Fruit fly (Drosophila melanogaster) whole organism, prepupa: ENCODE data around the gene Gr93b.
A peak's percentile ranks its signal among the peaks of the same experiment; 100 is the strongest.

ENCODE experiments used
- Blimp-1 ChIP-seq: fragments of 200-800 bp; sonication (Bioruptor generic); optimal IDR thresholded peaks from 3 replicates; lab custom pipeline; 2017; ENCODE audit warnings: missing biosample characterization, missing genetic modification characterization, mild to moderate bottlenecking, moderate library complexity, missing genetic modification reagents
- CG10669 ChIP-seq: fragments of 200-800 bp; sonication (Bioruptor generic); optimal IDR thresholded peaks from 3 replicates; lab custom pipeline; 2018; ENCODE audit warnings: missing biosample characterization, mild to moderate bottlenecking, missing genetic modification characterization, moderate library complexity
- CG11294 ChIP-seq: fragments of 200-800 bp; sonication (Bioruptor generic); IDR thresholded peaks from 2 replicates; pipeline ENCODE4 v1.3.6; 2022; ENCODE audit warnings: missing biosample characterization, missing genetic modification characterization
- CG11902 ChIP-seq: fragments of 200-800 bp; sonication (Bioruptor generic); optimal IDR thresholded peaks from 3 replicates; lab custom pipeline; 2016; ENCODE audit warnings: missing biosample characterization, missing genetic modification characterization
- CG1621 ChIP-seq: fragments of 200-800 bp; sonication (Bioruptor generic); optimal IDR thresholded peaks from 3 replicates; lab custom pipeline; 2018; ENCODE audit warnings: missing biosample characterization, mild to moderate bottlenecking, missing genetic modification characterization
- CG16779 ChIP-seq: fragments of 200-800 bp; sonication (Bioruptor generic); optimal IDR thresholded peaks from 3 replicates; lab custom pipeline; 2017; ENCODE audit warnings: missing biosample characterization, mild to moderate bottlenecking, missing genetic modification characterization
- CG3032 ChIP-seq: fragments of 200-800 bp; optimal IDR thresholded peaks from 2 replicates; lab custom pipeline; 2019; ENCODE audit warnings: missing biosample characterization, mild to moderate bottlenecking, missing genetic modification characterization, moderate library complexity
- CG31627 ChIP-seq: fragments of 200-800 bp; sonication (Bioruptor generic); optimal IDR thresholded peaks from 3 replicates; lab custom pipeline; 2016; ENCODE audit warnings: missing biosample characterization, missing genetic modification characterization
- CG6163 ChIP-seq: fragments of 200-800 bp; sonication (Bioruptor generic); IDR thresholded peaks from 3 replicates; pipeline ENCODE4 v1.3.6; 2022; ENCODE audit warnings: missing biosample characterization, missing genetic modification characterization
- CG6276 ChIP-seq: fragments of 200-800 bp; sonication (Bioruptor generic); optimal IDR thresholded peaks from 2 replicates; lab custom pipeline; 2017; ENCODE audit warnings: missing biosample characterization, mild to moderate bottlenecking, missing genetic modification characterization
- CG6854 ChIP-seq: fragments of 200-800 bp; sonication (Bioruptor generic); optimal IDR thresholded peaks from 2 replicates; lab custom pipeline; 2017; ENCODE audit warnings: missing biosample characterization, mild to moderate bottlenecking, missing genetic modification characterization
- CG8632 ChIP-seq: fragments of 200-800 bp; sonication (Bioruptor generic); optimal IDR thresholded peaks from 3 replicates; lab custom pipeline; 2016; ENCODE audit warnings: missing biosample characterization, missing genetic modification characterization
- Eip78C ChIP-seq: fragments of 200-800 bp; sonication (Bioruptor generic); peaks from one replicate; lab custom pipeline; 2016; ENCODE audit warnings: missing biosample characterization, missing genetic modification characterization
- Eip93F ChIP-seq: fragments of 200-800 bp; sonication (Bioruptor generic); optimal IDR thresholded peaks from 2 replicates; lab custom pipeline; 2016; ENCODE audit warnings: missing biosample characterization, mild to moderate bottlenecking, missing genetic modification characterization
- Ets21C ChIP-seq: fragments of 200-800 bp; sonication (Bioruptor generic); optimal IDR thresholded peaks from 3 replicates; lab custom pipeline; 2016; ENCODE audit warnings: missing biosample characterization, missing genetic modification characterization
- Ets96B ChIP-seq: fragments of 200-800 bp; optimal IDR thresholded peaks from 2 replicates; lab custom pipeline; 2019; ENCODE audit warnings: missing biosample characterization, mild to moderate bottlenecking, missing genetic modification characterization, moderate library complexity
- Hr38 ChIP-seq: sonication (Bioruptor generic); optimal IDR thresholded peaks from 2 replicates; lab custom pipeline; 2016; ENCODE audit warnings: missing biosample characterization, missing genetic modification characterization
- Hr39 ChIP-seq: fragments of 200-800 bp; sonication (Bioruptor generic); optimal IDR thresholded peaks from 2 replicates; lab custom pipeline; 2016; ENCODE audit warnings: missing biosample characterization, missing genetic modification characterization
- Lpt ChIP-seq: fragments of 200-800 bp; sonication (Bioruptor generic); optimal IDR thresholded peaks from 3 replicates; lab custom pipeline; 2016; ENCODE audit warnings: missing biosample characterization, missing genetic modification characterization
- Met ChIP-seq: fragments of 200-800 bp; sonication (Bioruptor generic); optimal IDR thresholded peaks from 3 replicates; lab custom pipeline; 2016; ENCODE audit warnings: missing biosample characterization, missing genetic modification characterization
- OdsH ChIP-seq: fragments of 200-800 bp; sonication (Bioruptor generic); optimal IDR thresholded peaks from 3 replicates; lab custom pipeline; 2016; ENCODE audit warnings: missing biosample characterization, missing genetic modification characterization
- Sox102F ChIP-seq: fragments of 200-800 bp; sonication (Bioruptor generic); optimal IDR thresholded peaks from 2 replicates; lab custom pipeline; 2016; ENCODE audit warnings: missing biosample characterization, mild to moderate bottlenecking, missing genetic modification characterization
- Sox15 ChIP-seq: fragments of 200-800 bp; sonication (Bioruptor generic); optimal IDR thresholded peaks from 3 replicates; lab custom pipeline; 2016; ENCODE audit warnings: missing biosample characterization, missing genetic modification characterization
- acj6 ChIP-seq: fragments of 200-800 bp; sonication (Bioruptor generic); optimal IDR thresholded peaks from 3 replicates; lab custom pipeline; 2016; ENCODE audit warnings: missing biosample characterization, missing genetic modification characterization
- cyc ChIP-seq: fragments of 200-800 bp; sonication (Bioruptor generic); optimal IDR thresholded peaks from 3 replicates; lab custom pipeline; 2016; ENCODE audit warnings: missing biosample characterization, missing genetic modification characterization
- dac ChIP-seq: fragments of 200-800 bp; sonication (Bioruptor generic); optimal IDR thresholded peaks from 2 replicates; lab custom pipeline; 2017; ENCODE audit warnings: missing biosample characterization, mild to moderate bottlenecking, missing genetic modification characterization
- dsx ChIP-seq: fragments of 200-800 bp; optimal IDR thresholded peaks from 3 replicates; lab custom pipeline; 2019; ENCODE audit warnings: missing biosample characterization, mild to moderate bottlenecking, missing genetic modification characterization, moderate library complexity; ENCODE audit not compliant: poor library complexity, severe bottlenecking
- eg ChIP-seq: fragments of 200-800 bp; sonication (Bioruptor generic); IDR thresholded peaks from 3 replicates; pipeline ENCODE4 v1.3.6; 2022; ENCODE audit warnings: missing biosample characterization, missing genetic modification characterization
- esn ChIP-seq: fragments of 200-800 bp; sonication (Bioruptor generic); optimal IDR thresholded peaks from 2 replicates; lab custom pipeline; 2016; ENCODE audit warnings: missing biosample characterization, mild to moderate bottlenecking, missing genetic modification characterization, moderate library complexity
- fd59A ChIP-seq: fragments of 200-800 bp; sonication (Bioruptor generic); optimal IDR thresholded peaks from 2 replicates; lab custom pipeline; 2017; ENCODE audit warnings: missing biosample characterization, mild to moderate bottlenecking, missing genetic modification characterization, missing genetic modification reagents
- fd85E ChIP-seq: fragments of 200-800 bp; sonication (Bioruptor generic); optimal IDR thresholded peaks from 3 replicates; lab custom pipeline; 2016; ENCODE audit warnings: missing biosample characterization, missing genetic modification characterization
- fkh ChIP-seq: fragments of 200-800 bp; sonication (Bioruptor generic); optimal IDR thresholded peaks from 3 replicates; lab custom pipeline; 2017; ENCODE audit warnings: missing biosample characterization, mild to moderate bottlenecking, missing genetic modification characterization, moderate library complexity
- lz ChIP-seq: fragments of 200-800 bp; sonication (Bioruptor generic); optimal IDR thresholded peaks from 3 replicates; lab custom pipeline; 2016; ENCODE audit warnings: missing biosample characterization, missing genetic modification characterization
- pdm3 ChIP-seq: fragments of 200-800 bp; sonication (Bioruptor generic); optimal IDR thresholded peaks from 3 replicates; lab custom pipeline; 2016; ENCODE audit warnings: missing biosample characterization, missing genetic modification characterization
- salr ChIP-seq, 2 experiments: fragments of 200-800 bp; sonication (Bioruptor generic); optimal IDR thresholded peaks; 3 replicates each; lab custom pipeline; 2016 to 2018; ENCODE audit warnings: missing biosample characterization in 2 of 2, missing genetic modification characterization in 2 of 2, mild to moderate bottlenecking in 1 of 2
- spab ChIP-seq: fragments of 200-800 bp; sonication (Bioruptor generic); optimal IDR thresholded peaks from 2 replicates; lab custom pipeline; 2017; ENCODE audit warnings: missing biosample characterization, mild to moderate bottlenecking, missing genetic modification characterization, missing genetic modification reagents
- ss ChIP-seq, 2 experiments: fragments of 200-800 bp; sonication (Bioruptor generic); optimal IDR thresholded peaks; 2 replicates in 1 of 2; 3 replicates in 1 of 2; lab custom pipeline; 2017 to 2018; ENCODE audit warnings: mild to moderate bottlenecking in 2 of 2, missing biosample characterization in 2 of 2, missing genetic modification characterization in 2 of 2, moderate library complexity in 1 of 2
- topi ChIP-seq: fragments of 200-800 bp; sonication (Bioruptor generic); optimal IDR thresholded peaks from 3 replicates; lab custom pipeline; 2016; ENCODE audit warnings: missing biosample characterization, missing genetic modification characterization

Gene Gr93b

DNA sequence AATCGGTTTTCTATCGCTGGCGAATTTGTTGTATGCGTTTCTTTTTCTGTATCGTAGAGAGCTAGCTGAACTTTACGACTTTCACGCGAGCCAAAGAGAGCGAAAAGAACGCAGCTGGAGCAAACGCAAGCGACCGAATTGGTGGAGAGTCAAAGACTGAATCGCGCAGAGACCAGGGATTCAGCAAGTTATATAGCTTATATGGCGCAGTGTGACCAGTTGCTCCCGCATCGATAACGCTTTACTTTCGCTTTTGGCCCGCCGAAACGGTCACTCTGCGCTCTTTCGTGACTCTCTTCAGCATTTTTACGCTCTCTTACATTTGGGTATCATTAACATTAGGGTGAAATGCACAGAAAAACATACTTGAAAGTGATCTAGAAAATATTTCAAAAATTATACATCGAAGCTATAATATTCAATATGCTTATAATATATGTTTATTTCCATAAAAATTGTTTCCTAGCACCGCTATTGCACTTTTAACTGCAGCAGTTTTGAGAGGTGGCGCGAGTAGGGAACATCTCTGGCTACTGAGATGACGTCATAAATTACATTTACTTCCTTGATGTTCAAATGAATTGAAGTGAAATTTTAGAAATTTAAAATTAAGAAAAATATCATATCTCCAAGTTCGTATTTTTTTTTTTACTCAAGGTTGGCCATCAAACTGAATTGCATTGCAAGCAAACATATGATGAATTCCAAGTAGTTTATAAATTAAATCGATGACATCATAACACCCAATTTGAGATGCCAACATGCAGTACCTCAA, 12.7 kb upstream of the Gr93b start, which contains the start of gene glec (continued):
- TF ChIP-seq topi (GFP tag; lab: Kevin White, UChicago) (peak; percentile 36), CG8632 (no peak), CG16779 (tag; lab: Kevin White, UChicago) (peak; percentile 27), ss (GFP tag; optimal IDR thresholded peaks at IDR 0.05; lab: Kevin White, UChicago) (peak in 1 of 2 experiments; percentile 25), cyc (GFP tag; lab: Kevin White, UChicago) (no peak), Hr39 (GFP tag; lab: Kevin White, UChicago) (peak; percentile 47), Eip78C (GFP tag; lab: Kevin White, UChicago) (peak; percentile 92), esn (GFP tag; lab: Kevin White, UChicago) (peak; percentile 65), CG31627 (peak; percentile 26), fd59A (GFP tag; lab: Kevin White, UChicago) (no peak), CG6854 (peak; percentile 77), Ets96B (tag; lab: Kevin White, UChicago) (no peak), Sox15 (GFP tag; lab: Kevin White, UChicago) (peak; percentile 11), eg (GFP tag; lab: Robert Waterston, UW) (peak; percentile 65), Ets21C (no peak), CG11294 (GFP tag; lab: Robert Waterston, UW) (no peak), Blimp-1 (GFP tag; lab: Kevin White, UChicago) (peak; percentile 99), CG11902 (GFP tag; lab: Kevin White, UChicago) (no peak), Eip93F (peak; percentile 59), Sox102F (GFP tag; lab: Kevin White, UChicago) (peak; percentile 82), CG3032 (no peak), Lpt (peak; percentile 27), dac (GFP tag; lab: Kevin White, UChicago) (peak; percentile 33)

- peak; percentile 19; the same call in 1 of the 3 replicates for TF ChIP-seq CG6163 (GFP tag; lab: Robert Waterston, UW)
- no peak for TF ChIP-seq Blimp-1 (GFP tag; lab: Kevin White, UChicago)
Measured at dm6 chr3R:21855469-21855826, 11.9 kb upstream of the Gr93b start.

DNA sequence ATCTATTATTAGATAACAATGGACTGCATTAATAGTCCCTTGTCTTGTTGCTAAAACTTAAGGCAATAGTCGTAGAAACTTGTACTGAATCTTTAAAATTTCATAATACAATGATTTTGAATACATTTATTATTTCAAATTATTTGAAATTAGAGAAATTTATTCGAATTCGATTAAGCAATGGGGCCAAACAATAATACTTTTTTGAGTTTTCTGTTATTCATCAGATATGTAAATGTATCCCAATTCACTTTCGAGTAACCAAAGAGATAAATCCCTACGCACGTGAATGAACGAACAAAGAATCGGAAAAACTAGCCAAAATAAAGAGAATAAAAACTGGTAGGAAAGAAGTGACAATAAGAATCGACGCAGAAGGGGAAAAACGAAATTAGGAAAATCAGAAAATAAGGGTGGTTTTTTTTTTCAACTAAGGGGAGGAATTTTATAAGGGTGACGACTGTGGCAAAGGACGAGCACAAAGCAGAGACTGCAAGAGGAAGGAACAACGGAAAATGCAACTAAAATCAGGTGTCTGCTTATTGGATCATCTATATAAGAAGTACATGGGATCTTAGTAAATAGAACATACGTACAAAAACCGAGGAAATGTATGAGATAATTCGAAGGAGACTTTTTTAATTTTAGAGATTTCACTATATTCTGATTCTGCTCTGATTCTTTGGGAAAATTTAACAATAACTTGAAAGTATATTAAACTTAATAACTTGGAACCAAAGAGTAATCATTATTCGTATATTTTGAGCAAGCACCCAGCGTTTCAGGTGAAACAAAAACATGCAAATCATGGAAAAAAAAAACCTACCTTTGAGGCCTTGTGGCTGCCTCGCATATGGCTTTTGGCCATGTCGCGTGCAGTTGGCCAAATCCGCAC, 11.3 kb upstream of the Gr93b start:
- TF ChIP-seq fd59A (GFP tag; lab: Kevin White, UChicago) (no peak), OdsH (GFP tag; lab: Kevin White, UChicago) (no peak), Eip93F (no peak), salr (GFP tag; optimal IDR thresholded peaks at IDR 0.05; lab: Kevin White, UChicago) (no peak), fkh (GFP tag; lab: Kevin White, UChicago) (no peak), Lpt (no peak), Hr39 (GFP tag; lab: Kevin White, UChicago) (no peak), Eip78C (GFP tag; lab: Kevin White, UChicago) (peak; percentile 59)

DNA sequence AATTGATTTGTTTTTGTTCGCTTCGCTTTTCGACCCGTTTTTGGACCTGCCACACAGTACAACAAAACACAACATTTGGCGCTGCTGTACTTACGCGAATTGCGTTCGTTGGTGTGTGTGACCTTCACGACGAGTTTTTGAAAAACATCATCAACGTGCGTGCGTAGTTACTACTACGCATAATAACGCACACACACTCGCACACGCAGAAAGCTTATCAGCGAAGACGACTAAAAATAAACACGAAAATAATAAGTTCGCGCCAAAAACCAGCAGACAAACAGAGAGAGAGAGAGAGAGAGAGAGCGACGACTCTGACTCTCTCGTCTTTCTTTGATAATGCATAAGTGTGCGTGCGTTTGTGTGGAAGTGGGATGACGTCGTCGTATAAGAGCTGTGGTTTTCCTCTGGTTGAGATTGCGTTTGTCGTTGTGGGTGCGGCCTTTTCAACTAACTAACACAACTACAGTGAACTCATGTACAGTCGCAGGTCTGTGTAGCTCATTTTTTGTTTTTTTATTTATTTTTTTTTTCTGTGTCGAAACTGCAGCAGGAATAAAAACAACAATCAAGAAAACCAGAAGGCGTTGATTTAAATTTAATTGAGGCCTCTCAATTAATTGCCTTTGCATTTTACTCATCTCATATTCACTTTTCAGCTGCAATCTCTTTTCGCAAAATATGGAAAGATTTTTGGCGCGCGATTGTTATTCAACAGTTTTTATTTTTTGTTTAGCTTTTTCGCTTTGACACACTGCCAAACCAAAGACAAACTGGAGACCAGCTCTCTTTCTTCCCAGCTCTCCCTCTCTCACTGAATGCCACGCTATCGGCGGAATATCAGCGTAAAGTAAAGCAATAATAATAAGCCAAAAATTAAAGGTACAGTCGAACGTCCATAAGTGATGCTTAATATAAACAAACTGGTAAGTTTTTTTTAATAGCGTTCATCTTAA, 10.3 kb upstream of the Gr93b start:
- peak; percentile 51 for TF ChIP-seq fd85E (GFP tag; lab: Kevin White, UChicago)
- TF ChIP-seq CG6854, result peak; percentile 71
- peak; percentile 81 for TF ChIP-seq eg (GFP tag; lab: Robert Waterston, UW)
- peak; percentile 58 for TF ChIP-seq spab
- TF ChIP-seq Ets96B (tag; lab: Kevin White, UChicago), result no peak
- TF ChIP-seq CG16779 (tag; lab: Kevin White, UChicago), result peak; percentile 42
- TF ChIP-seq fkh (GFP tag; lab: Kevin White, UChicago), result peak; percentile 90
- peak; percentile 28 for TF ChIP-seq esn (GFP tag; lab: Kevin White, UChicago)
- peak; percentile 38 for TF ChIP-seq pdm3 (GFP tag; lab: Kevin White, UChicago)
- TF ChIP-seq Hr38 (GFP tag; lab: Kevin White, UChicago), result no peak
- no peak for TF ChIP-seq acj6
- TF ChIP-seq lz (GFP tag; lab: Kevin White, UChicago), result no peak
- TF ChIP-seq Eip93F, result peak; percentile 78
- peak; percentile 7 for TF ChIP-seq CG10669
- TF ChIP-seq Sox15 (GFP tag; lab: Kevin White, UChicago), result no peak
- TF ChIP-seq dsx (GFP tag; lab: Kevin White, UChicago), result peak; percentile 40
- TF ChIP-seq salr (GFP tag; optimal IDR thresholded peaks at IDR 0.05; lab: Kevin White, UChicago), result no peak
- peak; percentile 46 for TF ChIP-seq CG6276 (GFP tag; lab: Kevin White, UChicago)
- TF ChIP-seq CG1621 (tag; lab: Kevin White, UChicago), result peak; percentile 19
- peak; percentile 34 for TF ChIP-seq Met (GFP tag; lab: Kevin White, UChicago)
- peak; percentile 61 for TF ChIP-seq CG8632
